Worm (Caenorhabditis elegans) whole organism, L4 larva: Measurements from ENCODE around the gene ZK688.10.
A peak's percentile ranks its signal among the peaks of the same experiment; 100 is the strongest.

Experiments used
- R02D3.7 ChIP-seq: fragments of 150-350 bp; sonication (generic microtip); optimal IDR thresholded peaks from 3 replicates; lab custom pipeline; 2014; ENCODE audit warnings: missing biosample characterization, missing genetic modification characterization
- T26A8.4 ChIP-seq: fragments of 200-800 bp; sonication (Bioruptor generic); IDR thresholded peaks from 2 replicates; pipeline ENCODE4 v1.3.6; 2022; ENCODE audit warnings: missing genetic modification characterization, missing compliant biosample characterization
- Y48G9A.11 ChIP-seq: fragments of 200-800 bp; sonication (Bioruptor generic); IDR thresholded peaks from 2 replicates; pipeline ENCODE4 v1.3.6; 2022; ENCODE audit warnings: missing genetic modification reagents, missing genetic modification characterization, missing compliant biosample characterization
- aha-1 ChIP-seq: fragments of 150-350 bp; peaks from one replicate; lab custom pipeline; 2014; ENCODE audit warnings: missing biosample characterization, missing genetic modification characterization
- daf-16 ChIP-seq, 3 experiments: sonication (generic microtip); optimal IDR thresholded peaks; 2 replicates each; lab custom pipeline; 2016 to 2017; ENCODE audit warnings: missing genetic modification characterization in 3 of 3, missing genetic modification reagents in 3 of 3, mild to moderate bottlenecking in 2 of 3, missing compliant biosample characterization in 2 of 3, missing biosample characterization in 1 of 3, moderate library complexity in 1 of 3
- dmd-9 ChIP-seq: fragments of 200-800 bp; sonication (Bioruptor generic); IDR thresholded peaks from 2 replicates; pipeline ENCODE4 v1.3.6; 2022; ENCODE audit warnings: missing genetic modification reagents, missing genetic modification characterization, missing compliant biosample characterization
- dve-1 ChIP-seq: sonication (generic microtip); optimal IDR thresholded peaks from 2 replicates; lab custom pipeline; 2017; ENCODE audit warnings: antibody characterized with exemption, mild to moderate bottlenecking, missing genetic modification characterization, missing compliant biosample characterization; ENCODE audit not compliant: insufficient read depth
- fkh-10 ChIP-seq: fragments of 150-350 bp; optimal IDR thresholded peaks from 2 replicates; lab custom pipeline; 2014; ENCODE audit warnings: missing biosample characterization, missing genetic modification reagents, missing genetic modification characterization
- fos-1 ChIP-seq: fragments of 150-350 bp; optimal IDR thresholded peaks from 2 replicates; lab custom pipeline; 2014; ENCODE audit warnings: missing biosample characterization, missing genetic modification characterization
- gei-8 ChIP-seq: fragments of 200-800 bp; sonication (Bioruptor generic); optimal IDR thresholded peaks from 2 replicates; lab custom pipeline; 2018; ENCODE audit warnings: mild to moderate bottlenecking, missing genetic modification characterization, missing compliant biosample characterization
- jun-1 ChIP-seq: fragments of 150-350 bp; optimal IDR thresholded peaks from 2 replicates; lab custom pipeline; 2014; ENCODE audit warnings: missing biosample characterization, missing genetic modification reagents, missing genetic modification characterization
- lsy-2 ChIP-seq, 2 experiments: fragments of 150-350 bp in 1 of 2; sonication (generic microtip) in 1 of 2; optimal IDR thresholded peaks; 2 replicates each; lab custom pipeline; 2014 to 2017; ENCODE audit warnings: missing biosample characterization in 2 of 2, missing genetic modification characterization in 2 of 2
- madf-9 ChIP-seq: fragments of 200-800 bp; sonication (Bioruptor generic); conservative IDR thresholded peaks from 2 replicates; pipeline ENCODE4 v1.3.6; 2022; ENCODE audit warnings: missing genetic modification reagents, missing genetic modification characterization, missing compliant biosample characterization
- nhr-10 ChIP-seq: fragments of 150-350 bp; optimal IDR thresholded peaks from 2 replicates; lab custom pipeline; 2014; ENCODE audit warnings: missing biosample characterization, missing genetic modification characterization
- nhr-11 ChIP-seq: fragments of 150-350 bp; optimal IDR thresholded peaks from 2 replicates; lab custom pipeline; 2014; ENCODE audit warnings: missing biosample characterization, missing genetic modification characterization
- nhr-25 ChIP-seq: sonication (generic microtip); optimal IDR thresholded peaks from 2 replicates; lab custom pipeline; 2017; ENCODE audit warnings: missing genetic modification characterization, mild to moderate bottlenecking, missing compliant biosample characterization, antibody characterized with exemption, moderate library complexity, borderline replicate concordance; ENCODE audit not compliant: insufficient read depth
- nhr-41 ChIP-seq: fragments of 200-800 bp; sonication (Bioruptor generic); IDR thresholded peaks from 2 replicates; pipeline ENCODE4 v1.3.6; 2022; ENCODE audit warnings: missing genetic modification reagents, missing genetic modification characterization, missing compliant biosample characterization
- nhr-48 ChIP-seq: sonication (generic microtip); optimal IDR thresholded peaks from 2 replicates; lab custom pipeline; 2016; ENCODE audit warnings: mild to moderate bottlenecking, missing genetic modification characterization, missing compliant biosample characterization
- nhr-77 ChIP-seq: fragments of 150-350 bp; optimal IDR thresholded peaks from 2 replicates; lab custom pipeline; 2014; ENCODE audit warnings: missing biosample characterization, missing genetic modification characterization
- pha-4 ChIP-seq, 2 experiments: fragments of 150-350 bp in 1 of 2; fragments of 200-800 bp in 1 of 2; sonication (Bioruptor generic) in 1 of 2; IDR thresholded peaks in 1 of 2; optimal IDR thresholded peaks in 1 of 2; 2 replicates each; pipeline versions ENCODE4 v1.3.6 to Lab custom; 2014 to 2022; ENCODE audit warnings: missing genetic modification characterization in 2 of 2, missing genetic modification reagents in 2 of 2, missing biosample characterization in 1 of 2, missing compliant biosample characterization in 1 of 2
- set-16 ChIP-seq: fragments of 200-800 bp; sonication (Bioruptor generic); IDR thresholded peaks from 2 replicates; pipeline ENCODE4 v1.3.6; 2022; ENCODE audit warnings: missing genetic modification reagents, missing genetic modification characterization, missing compliant biosample characterization
- snpc-1.2 ChIP-seq: fragments of 200-800 bp; sonication (Bioruptor generic); IDR thresholded peaks from 2 replicates; pipeline ENCODE4 v1.3.6; 2022; ENCODE audit warnings: missing genetic modification reagents, missing genetic modification characterization, missing compliant biosample characterization
- snpc-4 ChIP-seq: fragments of 150-350 bp; optimal IDR thresholded peaks from 2 replicates; lab custom pipeline; 2014; ENCODE audit warnings: missing biosample characterization, missing genetic modification characterization
- tra-1 ChIP-seq: fragments of 200-800 bp; sonication (Bioruptor generic); IDR thresholded peaks from 2 replicates; pipeline ENCODE4 v1.3.6; 2022; ENCODE audit warnings: missing genetic modification reagents, missing genetic modification characterization, missing compliant biosample characterization
- unc-62 ChIP-seq, 3 experiments: fragments of 150-350 bp in 1 of 3; sonication (generic microtip); optimal IDR thresholded peaks in 2 of 3; peaks in 1 of 3; 1 replicate in 1 of 3; 2 replicates in 2 of 3; lab custom pipeline; 2014 to 2017; ENCODE audit warnings: missing biosample characterization in 3 of 3, missing genetic modification characterization in 3 of 3, missing genetic modification reagents in 3 of 3, missing genotype in 1 of 3
- vab-7 ChIP-seq: fragments of 200-800 bp; sonication (Bioruptor generic); IDR thresholded peaks from 2 replicates; pipeline ENCODE4 v1.3.6; 2022; ENCODE audit warnings: missing genetic modification reagents, missing genetic modification characterization, missing compliant biosample characterization

The ZK688.10 gene

DNA sequence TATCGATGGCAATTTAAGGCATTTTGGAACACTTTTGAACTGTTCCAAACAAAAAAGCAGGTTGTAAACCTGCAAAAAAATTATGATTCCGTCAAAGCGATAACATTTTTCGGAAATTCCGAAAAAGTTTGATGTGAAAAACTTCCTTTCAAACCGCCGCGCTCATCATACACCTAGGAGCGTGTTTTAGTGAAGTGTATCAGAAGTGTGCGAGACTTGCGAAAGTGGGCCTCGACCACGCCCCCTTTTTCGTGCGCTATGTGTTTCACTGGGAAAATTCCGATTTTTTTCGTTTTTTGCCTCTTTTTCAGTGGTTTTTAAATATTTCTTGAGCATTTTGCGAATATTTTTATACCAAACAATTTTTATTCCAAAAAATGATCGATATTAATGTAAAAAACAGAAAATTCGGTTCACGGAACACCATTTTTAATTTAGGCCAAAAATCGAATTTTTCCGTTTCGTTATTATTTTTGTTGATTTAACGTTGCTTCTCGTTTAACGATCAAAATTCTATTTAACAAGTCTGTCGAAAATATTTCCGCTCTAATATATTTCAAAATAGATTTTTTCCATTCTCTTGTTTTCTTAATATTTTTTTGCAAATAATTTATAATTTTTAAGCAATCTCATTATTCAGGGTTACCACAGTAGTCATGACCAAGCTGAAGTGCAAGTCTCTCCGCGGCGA lies 42.2 kb downstream of the ZK688.10 start, which contains the start of gene rpl-35 (continued):
- TF ChIP-seq pha-4 (GFP tag; IDR thresholded peaks at IDR 0.05; lab: Robert Waterston, UW) = peak; percentile 99
- TF ChIP-seq pha-4 (tag; optimal IDR thresholded peaks at IDR 0.05; lab: Kevin White, UChicago) = peak; percentile 95
- TF ChIP-seq snpc-4 = peak; percentile 55
- peak; percentile 96 for TF ChIP-seq snpc-1.2 (GFP tag; lab: Robert Waterston, UW)
- no peak; the same call in 1 of the 2 replicates for TF ChIP-seq set-16
- TF ChIP-seq Y48G9A.11 (GFP tag; lab: Robert Waterston, UW) = peak; percentile 98
- TF ChIP-seq nhr-10 (tag; lab: Kevin White, UChicago) = peak; percentile 97
- TF ChIP-seq vab-7 (GFP tag; lab: Robert Waterston, UW) = peak; percentile 99
- TF ChIP-seq gei-8 (GFP tag; lab: Kevin White, UChicago) = peak; percentile 90
- TF ChIP-seq dve-1 (tag; lab: Kevin White, UChicago) = peak; percentile 100
- peak; percentile 97 for TF ChIP-seq jun-1
- peak; percentile 99 for TF ChIP-seq nhr-11 (tag; lab: Kevin White, UChicago)
- TF ChIP-seq nhr-41 = peak; percentile 99
- TF ChIP-seq dmd-9 (GFP tag; lab: Robert Waterston, UW) = peak; percentile 99
- peak; percentile 92 to 97 for TF ChIP-seq daf-16 (GFP tag; optimal IDR thresholded peaks at IDR 0.05; lab: Kevin White, UChicago)
- peak; percentile 92 for TF ChIP-seq daf-16 (tag; optimal IDR thresholded peaks at IDR 0.05; lab: Kevin White, UChicago)
- TF ChIP-seq tra-1 = peak; percentile 100
- TF ChIP-seq T26A8.4 (GFP tag; lab: Robert Waterston, UW) = peak; percentile 99
- peak; percentile 99 for TF ChIP-seq nhr-77
- TF ChIP-seq nhr-25 = peak; percentile 98
- peak; percentile 99 for TF ChIP-seq madf-9 (GFP tag; lab: Robert Waterston, UW)
- peak in 1 of 2 experiments; percentile 100 for TF ChIP-seq unc-62 (GFP tag; optimal IDR thresholded peaks at IDR 0.05 in 1 of 2; lab: Kevin White, UChicago)
- peak; percentile 32 for TF ChIP-seq unc-62 (tag; optimal IDR thresholded peaks at IDR 0.05; lab: Kevin White, UChicago)
- peak; percentile 88 for TF ChIP-seq fos-1 (tag; lab: Kevin White, UChicago)
- TF ChIP-seq R02D3.7 = peak; percentile 69

DNA sequence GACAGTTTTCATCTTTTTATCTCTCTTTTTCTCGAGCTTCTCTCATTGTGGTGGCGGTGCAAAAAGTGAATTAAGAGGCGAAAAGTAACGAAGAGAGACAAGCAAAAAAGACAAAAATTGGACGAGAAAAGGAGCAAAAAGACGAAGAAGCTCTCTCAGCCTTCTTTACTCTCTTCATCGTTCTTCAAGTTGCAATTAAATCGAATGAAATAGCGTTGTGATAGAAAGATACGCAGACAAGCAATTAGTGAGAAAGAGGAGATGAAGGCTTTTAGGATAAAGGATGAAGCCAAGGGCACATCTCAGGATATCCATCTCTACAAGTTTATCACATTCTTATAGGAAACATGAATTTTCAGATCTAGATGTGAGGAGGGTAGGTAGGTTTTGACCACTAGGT lies 48.7 kb downstream of the ZK688.10 start:
- TF ChIP-seq fkh-10 (GFP tag; lab: Kevin White, UChicago) (peak; percentile 17), aha-1 (tag; lab: Kevin White, UChicago) (peak; percentile 69), lsy-2 (tag; optimal IDR thresholded peaks at IDR 0.05; lab: Kevin White, UChicago) (peak in 1 of 2 experiments; percentile 22), nhr-48 (tag; lab: Kevin White, UChicago) (no peak)
